Worm (Caenorhabditis elegans) whole organism, mixed stage, embryonic: ENCODE results near the gene pfd-1.
"Not testable (repeated sequence)": the region's sequence is repeated elsewhere in the genome, so short reads cannot be mapped to it uniquely, and the experiment has no call there.

Experiments used
- M03D4.4 ChIP-seq: sonication (generic microtip); optimal IDR thresholded peaks from 2 replicates; lab custom pipeline; 2017; ENCODE audit warnings: mild to moderate bottlenecking, missing genetic modification characterization, missing compliant biosample characterization
- bed-3 ChIP-seq: fragments of 200-800 bp; sonication (Bioruptor generic); optimal IDR thresholded peaks from 3 replicates; lab custom pipeline; 2018; ENCODE audit warnings: mild to moderate bottlenecking, missing genetic modification characterization, moderate library complexity, missing compliant biosample characterization
- ceh-43 ChIP-seq: fragments of 200-800 bp; sonication (Bioruptor generic); optimal IDR thresholded peaks from 2 replicates; lab custom pipeline; 2018; ENCODE audit warnings: mild to moderate bottlenecking, missing genetic modification characterization, moderate library complexity, missing compliant biosample characterization
- ceh-83 ChIP-seq: fragments of 200-800 bp; sonication (Bioruptor generic); optimal IDR thresholded peaks from 2 replicates; lab custom pipeline; 2018; ENCODE audit warnings: mild to moderate bottlenecking, missing genetic modification characterization, missing compliant biosample characterization
- ces-1 ChIP-seq: fragments of 150-350 bp; optimal IDR thresholded peaks from 2 replicates; lab custom pipeline; 2014; ENCODE audit warnings: missing biosample characterization, missing genetic modification reagents, missing genetic modification characterization
- cnd-1 ChIP-seq: fragments of 200-800 bp; sonication (Bioruptor generic); optimal IDR thresholded peaks from 2 replicates; lab custom pipeline; 2018; ENCODE audit warnings: mild to moderate bottlenecking, missing genetic modification characterization, missing compliant biosample characterization
- drap-1 ChIP-seq: fragments of 200-800 bp; sonication (Bioruptor generic); optimal IDR thresholded peaks from 3 replicates; lab custom pipeline; 2018; ENCODE audit warnings: mild to moderate bottlenecking, missing genetic modification characterization, missing compliant biosample characterization
- elt-1 ChIP-seq: sonication (generic microtip); optimal IDR thresholded peaks from 2 replicates; lab custom pipeline; 2017; ENCODE audit warnings: missing genetic modification characterization, mild to moderate bottlenecking, missing compliant biosample characterization, antibody characterized with exemption, moderate library complexity, borderline replicate concordance; ENCODE audit not compliant: insufficient read depth
- elt-3 ChIP-seq: fragments of 150-350 bp; optimal IDR thresholded peaks from 2 replicates; lab custom pipeline; 2014; ENCODE audit warnings: missing biosample characterization, missing genetic modification characterization
- flh-1 ChIP-seq: fragments of 200-800 bp; sonication (Bioruptor generic); optimal IDR thresholded peaks from 2 replicates; lab custom pipeline; 2018; ENCODE audit warnings: mild to moderate bottlenecking, missing genetic modification characterization, moderate library complexity, missing compliant biosample characterization
- ham-2 ChIP-seq: fragments of 200-800 bp; sonication (Bioruptor generic); optimal IDR thresholded peaks from 2 replicates; lab custom pipeline; 2018; ENCODE audit warnings: mild to moderate bottlenecking, missing genetic modification characterization, missing compliant biosample characterization
- hlh-1 ChIP-seq: fragments of 150-350 bp; optimal IDR thresholded peaks from 2 replicates; lab custom pipeline; 2014; ENCODE audit warnings: missing biosample characterization, missing genetic modification reagents, missing genetic modification characterization
- lin-13 ChIP-seq: fragments of 150-350 bp; optimal IDR thresholded peaks from 2 replicates; lab custom pipeline; 2014; ENCODE audit warnings: missing biosample characterization, missing genetic modification characterization
- lin-32 ChIP-seq: fragments of 200-800 bp; sonication (Bioruptor generic); optimal IDR thresholded peaks from 2 replicates; lab custom pipeline; 2018; ENCODE audit warnings: mild to moderate bottlenecking, missing genetic modification characterization, missing compliant biosample characterization
- lsy-2 ChIP-seq: fragments of 150-350 bp; optimal IDR thresholded peaks from 2 replicates; lab custom pipeline; 2014; ENCODE audit warnings: missing biosample characterization, missing genetic modification characterization
- mab-5 ChIP-seq: fragments of 150-350 bp; optimal IDR thresholded peaks from 2 replicates; lab custom pipeline; 2014; ENCODE audit warnings: missing biosample characterization, missing genetic modification characterization
- mep-1 ChIP-seq: fragments of 150-350 bp; optimal IDR thresholded peaks from 2 replicates; lab custom pipeline; 2017; ENCODE audit warnings: missing biosample characterization, missing genetic modification reagents, missing genetic modification characterization, inconsistent platforms
- mls-2 ChIP-seq: sonication (generic microtip); optimal IDR thresholded peaks from 2 replicates; lab custom pipeline; 2016; ENCODE audit warnings: mild to moderate bottlenecking, missing genetic modification characterization, moderate library complexity, missing compliant biosample characterization
- nhr-12 ChIP-seq: fragments of 150-350 bp; optimal IDR thresholded peaks from 2 replicates; lab custom pipeline; 2014; ENCODE audit warnings: missing biosample characterization, missing genetic modification characterization
- nhr-2 ChIP-seq: fragments of 150-350 bp; optimal IDR thresholded peaks from 2 replicates; lab custom pipeline; 2014; ENCODE audit warnings: missing biosample characterization, missing genetic modification characterization
- nhr-237 ChIP-seq: fragments of 150-350 bp; optimal IDR thresholded peaks from 2 replicates; lab custom pipeline; 2014; ENCODE audit warnings: missing biosample characterization, missing genetic modification characterization
- nhr-28 ChIP-seq: fragments of 150-350 bp; optimal IDR thresholded peaks from 2 replicates; lab custom pipeline; 2014; ENCODE audit warnings: missing biosample characterization, missing genetic modification characterization
- nhr-76 ChIP-seq: sonication (generic microtip); optimal IDR thresholded peaks from 2 replicates; lab custom pipeline; 2017; ENCODE audit warnings: missing biosample characterization, missing genetic modification characterization
- sem-2 ChIP-seq: fragments of 200-800 bp; sonication (Bioruptor generic); optimal IDR thresholded peaks from 2 replicates; lab custom pipeline; 2018; ENCODE audit warnings: mild to moderate bottlenecking, missing genetic modification characterization, missing compliant biosample characterization
- snpc-4 ChIP-seq: fragments of 150-350 bp; optimal IDR thresholded peaks from 2 replicates; lab custom pipeline; 2014; ENCODE audit warnings: missing biosample characterization, missing genetic modification characterization
- tbx-8 ChIP-seq: fragments of 200-800 bp; sonication (Bioruptor generic); optimal IDR thresholded peaks from 2 replicates; lab custom pipeline; 2018; ENCODE audit warnings: mild to moderate bottlenecking, missing genetic modification characterization, moderate library complexity, missing compliant biosample characterization
- unc-39 ChIP-seq: fragments of 150-350 bp; optimal IDR thresholded peaks from 2 replicates; lab custom pipeline; 2014; ENCODE audit warnings: missing biosample characterization, missing genetic modification characterization
- unc-62 ChIP-seq: fragments of 150-350 bp; optimal IDR thresholded peaks from 2 replicates; lab custom pipeline; 2014; ENCODE audit warnings: missing biosample characterization, missing genetic modification reagents, missing genetic modification characterization
- zip-8 ChIP-seq: fragments of 150-350 bp; optimal IDR thresholded peaks from 2 replicates; lab custom pipeline; 2014; ENCODE audit warnings: missing biosample characterization, missing genetic modification characterization
- ztf-11 ChIP-seq: fragments of 150-350 bp; optimal IDR thresholded peaks from 2 replicates; lab custom pipeline; 2014; ENCODE audit warnings: missing biosample characterization, missing genetic modification characterization

The pfd-1 gene

ce11 chrIV:11150844-11151243 is 931 bp downstream of the pfd-1 start, which contains the start of gene C08F8.2:
Gene C08F8.2 (plus strand): TSS chrIV:11150997.
- TF ChIP-seq elt-3 (tag; lab: Kevin White, UChicago) = no peak
- TF ChIP-seq, all 35 proteins: peak for 0

ce11 chrIV:11154425-11155114 is 4.7 kb downstream of the pfd-1 start, which contains the start of gene C08F8.3:
Gene C08F8.3 (plus strand): TSS chrIV:11155044.
- TF ChIP-seq sem-2 (GFP tag; lab: Kevin White, UChicago); ces-1 (GFP tag; lab: Kevin White, UChicago); unc-39 (tag; lab: Kevin White, UChicago): not testable (repeated sequence)

- no peak for TF ChIP-seq nhr-237 (tag; lab: Kevin White, UChicago)
- no peak for TF ChIP-seq lin-32 (GFP tag; lab: Kevin White, UChicago)
- TF ChIP-seq ceh-43 = no peak
- no peak for TF ChIP-seq nhr-76 (tag; lab: Kevin White, UChicago)
- TF ChIP-seq tbx-8 (GFP tag; lab: Kevin White, UChicago) = no peak
- no peak for TF ChIP-seq lsy-2 (tag; lab: Kevin White, UChicago)
- no peak for TF ChIP-seq unc-62
- TF ChIP-seq bed-3 (GFP tag; lab: Kevin White, UChicago) = no peak
- no peak for TF ChIP-seq nhr-2 (tag; lab: Kevin White, UChicago)
- TF ChIP-seq ceh-83 (GFP tag; lab: Kevin White, UChicago) = no peak
- TF ChIP-seq drap-1 (GFP tag; lab: Kevin White, UChicago) = no peak
Measured at ce11 chrIV:11156526-11156925, 6.6 kb downstream of the pfd-1 start.

- TF ChIP-seq ztf-11 (tag; lab: Kevin White, UChicago) (no peak), M03D4.4 (no peak)
Measured at ce11 chrIV:11159886-11160285, 10.0 kb downstream of the pfd-1 start, which contains the start of gene mboa-4. Gene mboa-4 (minus strand): TSS chrIV:11159986.

- no peak for TF ChIP-seq elt-1 (tag; lab: Kevin White, UChicago)
- TF ChIP-seq ceh-43 = no peak
- no peak for TF ChIP-seq nhr-76 (tag; lab: Kevin White, UChicago)
- TF ChIP-seq ces-1 (GFP tag; lab: Kevin White, UChicago) = no peak
- TF ChIP-seq flh-1 (GFP tag; lab: Kevin White, UChicago) = no peak
- no peak for TF ChIP-seq mab-5
- no peak for TF ChIP-seq tbx-8 (GFP tag; lab: Kevin White, UChicago)
- TF ChIP-seq mls-2 = no peak
- TF ChIP-seq M03D4.4 = no peak
- TF ChIP-seq snpc-4 (tag; lab: Kevin White, UChicago) = no peak
- no peak for TF ChIP-seq unc-62
- TF ChIP-seq mep-1 = no peak
- TF ChIP-seq zip-8 = no peak
- TF ChIP-seq nhr-2 (tag; lab: Kevin White, UChicago) = no peak
- no peak for TF ChIP-seq ztf-11 (tag; lab: Kevin White, UChicago)
- no peak for TF ChIP-seq cnd-1 (tag; lab: Kevin White, UChicago)
- no peak for TF ChIP-seq hlh-1 (tag; lab: Kevin White, UChicago)
- no peak for TF ChIP-seq nhr-12 (tag; lab: Kevin White, UChicago)
- TF ChIP-seq drap-1 (GFP tag; lab: Kevin White, UChicago) = no peak
Measured at ce11 chrIV:11160707-11161106, 10.8 kb downstream of the pfd-1 start, which contains the start of gene C08F8.15. Gene C08F8.15 (minus strand): TSS chrIV:11160807.

ce11 chrIV:11162451-11162850 is 12.5 kb downstream of the pfd-1 start, which contains the start of gene fbxb-9:
Gene fbxb-9 (minus strand): TSS chrIV:11162551.
- TF ChIP-seq nhr-28 (tag; lab: Kevin White, UChicago) = no peak
- TF ChIP-seq flh-1 (GFP tag; lab: Kevin White, UChicago) = no peak
- TF ChIP-seq ham-2 (GFP tag; lab: Kevin White, UChicago) = no peak
- TF ChIP-seq elt-1 (tag; lab: Kevin White, UChicago) = no peak
- TF ChIP-seq unc-62 = no peak
- TF ChIP-seq mls-2 = no peak
- TF ChIP-seq tbx-8 (GFP tag; lab: Kevin White, UChicago) = no peak
- no peak for TF ChIP-seq mep-1
- no peak for TF ChIP-seq nhr-2 (tag; lab: Kevin White, UChicago)
- TF ChIP-seq ceh-43 = no peak
- no peak for TF ChIP-seq lin-13 (tag; lab: Kevin White, UChicago)
- TF ChIP-seq ces-1 (GFP tag; lab: Kevin White, UChicago) = no peak
- TF ChIP-seq cnd-1 (tag; lab: Kevin White, UChicago) = no peak
- TF ChIP-seq ceh-83 (GFP tag; lab: Kevin White, UChicago) = no peak
- TF ChIP-seq M03D4.4 = no peak
